Worm (Caenorhabditis elegans) whole organism, late embryonic: ENCODE data around the gene anmt-2.

Experiments
- ceh-14 ChIP-seq: sonication (generic microtip); optimal IDR thresholded peaks from 2 replicates; lab custom pipeline; 2016; ENCODE audit warnings: missing genotype, missing genetic modification characterization, missing compliant biosample characterization
- ceh-24 ChIP-seq: sonication (generic microtip); optimal IDR thresholded peaks from 2 replicates; lab custom pipeline; 2016; ENCODE audit warnings: mild to moderate bottlenecking, missing genetic modification characterization, missing compliant biosample characterization
- che-1 ChIP-seq: sonication (generic microtip); optimal IDR thresholded peaks from 2 replicates; lab custom pipeline; 2016; ENCODE audit warnings: mild to moderate bottlenecking, missing genetic modification characterization, missing compliant biosample characterization
- hlh-15 ChIP-seq: sonication (generic microtip); optimal IDR thresholded peaks from 2 replicates; lab custom pipeline; 2016; ENCODE audit warnings: missing genetic modification characterization, missing compliant biosample characterization
- lim-6 ChIP-seq: sonication (generic microtip); optimal IDR thresholded peaks from 2 replicates; lab custom pipeline; 2016; ENCODE audit warnings: missing genetic modification characterization, missing compliant biosample characterization
- lin-11 ChIP-seq: fragments of 200-800 bp; sonication (Bioruptor generic); optimal IDR thresholded peaks from 2 replicates; lab custom pipeline; 2018; ENCODE audit warnings: mild to moderate bottlenecking, missing genetic modification characterization, missing compliant biosample characterization
- pat-9 ChIP-seq: fragments of 200-800 bp; sonication (Bioruptor generic); optimal IDR thresholded peaks from 2 replicates; lab custom pipeline; 2018; ENCODE audit warnings: mild to moderate bottlenecking, missing genetic modification characterization, moderate library complexity, missing compliant biosample characterization
- syd-9 ChIP-seq: sonication (generic microtip); optimal IDR thresholded peaks from 2 replicates; lab custom pipeline; 2016; ENCODE audit warnings: mild to moderate bottlenecking, missing genetic modification characterization, moderate library complexity, missing compliant biosample characterization
- tbx-7 ChIP-seq: sonication (generic microtip); optimal IDR thresholded peaks from 2 replicates; lab custom pipeline; 2016; ENCODE audit warnings: missing genotype, missing genetic modification characterization, missing compliant biosample characterization
- unc-42 ChIP-seq: sonication (generic microtip); optimal IDR thresholded peaks from 2 replicates; lab custom pipeline; 2016; ENCODE audit warnings: missing genotype, missing genetic modification characterization, missing compliant biosample characterization

anmt-2 gene

DNA sequence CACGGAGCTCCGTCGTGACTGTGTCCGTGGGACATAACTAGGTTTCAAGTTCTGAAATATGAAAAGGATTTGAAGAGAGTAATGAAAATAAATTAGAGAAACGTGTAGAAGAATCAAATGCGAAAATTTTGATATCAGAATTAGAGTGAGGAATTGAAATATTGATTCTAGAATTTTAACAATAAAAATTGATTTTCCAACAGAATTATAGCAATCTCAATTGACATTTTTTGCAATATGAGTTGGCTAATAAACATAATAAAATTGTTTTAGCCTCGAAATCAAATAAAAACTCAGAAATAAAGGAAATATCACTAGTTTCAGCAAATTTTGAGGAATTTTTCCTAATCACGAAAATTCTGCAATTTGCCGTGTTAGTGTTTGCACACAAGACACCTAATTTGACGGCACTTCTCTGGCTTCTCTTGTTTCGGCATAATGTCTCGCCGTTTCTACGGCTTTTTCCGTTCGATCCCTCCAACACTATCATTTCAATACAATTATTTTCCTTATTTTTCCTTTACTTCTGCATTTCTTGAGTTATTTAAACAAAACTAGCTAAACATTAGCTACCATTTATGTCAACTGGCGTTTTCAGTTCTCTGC lies 41.2 kb downstream of the anmt-2 start, which contains the start of gene nmt-1 (continued):
- TF ChIP-seq tbx-7 (tag; lab: Kevin White, UChicago): no peak

DNA sequence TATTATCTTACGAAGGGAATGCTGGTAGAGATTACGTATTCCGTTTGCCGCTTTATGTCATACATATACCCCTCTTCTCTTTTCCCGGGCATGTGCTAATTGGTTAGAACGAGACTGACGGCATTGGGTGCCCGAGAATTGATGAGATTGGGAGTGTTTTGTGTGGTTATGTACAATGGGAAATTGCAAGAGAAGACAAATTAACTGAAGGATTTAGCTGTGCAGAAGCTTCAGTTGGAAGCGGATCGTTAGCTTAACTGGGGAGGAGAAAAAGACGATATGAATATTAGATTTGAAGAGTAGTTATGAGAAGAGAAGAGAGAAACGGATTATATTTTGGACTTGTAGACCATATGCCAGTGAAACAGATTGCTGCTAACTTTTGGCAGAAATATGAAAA lies 47.4 kb downstream of the anmt-2 start:
- TF ChIP-seq lim-6: no peak
- TF ChIP-seq pat-9 (tag; lab: Kevin White, UChicago): no peak
- no peak for TF ChIP-seq syd-9
- TF ChIP-seq che-1 (tag; lab: Kevin White, UChicago): no peak
- no peak for TF ChIP-seq ceh-14 (tag; lab: Kevin White, UChicago)
- TF ChIP-seq unc-42 (tag; lab: Kevin White, UChicago): peak; percentile 54
- TF ChIP-seq hlh-15 (tag; lab: Kevin White, UChicago): no peak

DNA sequence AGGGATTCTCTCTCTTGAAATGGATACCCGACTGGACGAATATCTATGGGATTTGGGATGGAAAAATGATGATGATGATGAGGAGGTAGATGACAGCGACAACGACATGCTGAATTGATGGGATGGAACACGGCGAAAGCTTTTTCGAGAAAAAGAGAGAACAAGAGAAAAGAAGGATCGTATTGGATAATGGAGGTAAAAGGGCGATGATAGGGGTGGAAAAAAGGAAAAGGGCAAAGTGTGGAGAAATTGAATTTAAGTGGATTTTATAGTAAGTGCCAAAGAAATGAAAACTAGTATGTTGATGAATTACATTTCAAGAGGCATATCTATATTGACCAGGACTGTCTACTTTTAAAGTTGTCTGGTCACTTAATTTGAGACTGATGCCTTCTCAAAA lies 51.7 kb downstream of the anmt-2 start:
- TF ChIP-seq lin-11 (tag; lab: Kevin White, UChicago): no peak
- TF ChIP-seq ceh-24 (tag; lab: Kevin White, UChicago): no peak
